Worm (Caenorhabditis elegans): ENCODE results near the gene scl-12.

ce11 chrV:3768270-3768669, 44.1 kb upstream of the scl-12 start, which contains the start of gene R08E5.4:
- TF ChIP-seq him-1 (tag; optimal IDR thresholded peaks at IDR 0.05) (no peak), dao-5 (tag; optimal IDR thresholded peaks at IDR 0.05) (no peak), W03F9.2 (tag; optimal IDR thresholded peaks at IDR 0.05) (no peak)

Measured in whole organism, L4/young adult.